Worm (Caenorhabditis elegans) whole organism, L4 larva: ENCODE data around the gene ipla-2.

Experiments used
- F44E2.7 ChIP-seq: fragments of 200-800 bp; sonication (Bioruptor generic); IDR thresholded peaks from 2 replicates; pipeline ENCODE4 v2.1.2; 2022; ENCODE audit warnings: missing genetic modification characterization, missing compliant biosample characterization
- aly-2 ChIP-seq: sonication (generic microtip); optimal IDR thresholded peaks from 2 replicates; lab custom pipeline; 2018; ENCODE audit warnings: missing biosample characterization, missing genetic modification characterization
- ceh-44 ChIP-seq: fragments of 200-800 bp; sonication (Bioruptor generic); IDR thresholded peaks from 2 replicates; pipeline ENCODE4 v1.3.6; 2022; ENCODE audit warnings: missing genetic modification reagents, missing genetic modification characterization, missing compliant biosample characterization
- daf-16 ChIP-seq, 3 experiments: sonication (generic microtip); optimal IDR thresholded peaks; 2 replicates each; lab custom pipeline; 2016 to 2017; ENCODE audit warnings: missing genetic modification characterization in 3 of 3, missing genetic modification reagents in 3 of 3, mild to moderate bottlenecking in 2 of 3, missing compliant biosample characterization in 2 of 3, missing biosample characterization in 1 of 3, moderate library complexity in 1 of 3
- daf-19 ChIP-seq: fragments of 200-800 bp; sonication (Bioruptor generic); conservative IDR thresholded peaks from 2 replicates; pipeline ENCODE4 v1.3.6; 2022; ENCODE audit warnings: missing genetic modification characterization, missing compliant biosample characterization
- dmd-6 ChIP-seq: fragments of 200-800 bp; sonication (Bioruptor generic); IDR thresholded peaks from 2 replicates; pipeline ENCODE4 v1.3.6; 2022; ENCODE audit warnings: missing genetic modification reagents, missing genetic modification characterization, missing compliant biosample characterization
- duxl-1 ChIP-seq: sonication (generic microtip); optimal IDR thresholded peaks from 2 replicates; lab custom pipeline; 2016; ENCODE audit warnings: mild to moderate bottlenecking, missing genetic modification characterization, moderate library complexity, missing compliant biosample characterization; ENCODE audit not compliant: poor library complexity
- fkh-10 ChIP-seq: fragments of 150-350 bp; optimal IDR thresholded peaks from 2 replicates; lab custom pipeline; 2014; ENCODE audit warnings: missing biosample characterization, missing genetic modification reagents, missing genetic modification characterization
- fos-1 ChIP-seq: fragments of 150-350 bp; optimal IDR thresholded peaks from 2 replicates; lab custom pipeline; 2014; ENCODE audit warnings: missing biosample characterization, missing genetic modification characterization
- hlh-30 ChIP-seq: sonication (generic microtip); optimal IDR thresholded peaks from 2 replicates; lab custom pipeline; 2017; ENCODE audit warnings: antibody characterized with exemption, mild to moderate bottlenecking, missing genetic modification characterization, missing compliant biosample characterization; ENCODE audit not compliant: insufficient read depth
- jun-1 ChIP-seq: fragments of 150-350 bp; optimal IDR thresholded peaks from 2 replicates; lab custom pipeline; 2014; ENCODE audit warnings: missing biosample characterization, missing genetic modification reagents, missing genetic modification characterization
- lir-3 ChIP-seq: sonication (generic microtip); optimal IDR thresholded peaks from 2 replicates; lab custom pipeline; 2016; ENCODE audit warnings: mild to moderate bottlenecking, missing genetic modification characterization, missing compliant biosample characterization
- nhr-237 ChIP-seq: sonication (generic microtip); optimal IDR thresholded peaks from 2 replicates; lab custom pipeline; 2017; ENCODE audit warnings: missing biosample characterization, missing genetic modification characterization
- unc-39 ChIP-seq: sonication (generic microtip); optimal IDR thresholded peaks from 2 replicates; lab custom pipeline; 2017; ENCODE audit warnings: missing biosample characterization, missing genetic modification characterization

ce11 chrX:9848214-9848789 lies 10.5 kb upstream of the ipla-2 start:
- TF ChIP-seq nhr-237 (no peak), dmd-6 (GFP tag; lab: Robert Waterston, UW) (no peak), F44E2.7 (GFP tag; lab: Robert Waterston, UW) (no peak), daf-16 (GFP tag; optimal IDR thresholded peaks at IDR 0.05; lab: Kevin White, UChicago) (no peak), daf-16 (tag; optimal IDR thresholded peaks at IDR 0.05; lab: Kevin White, UChicago) (no peak), duxl-1 (tag; lab: Kevin White, UChicago) (no peak), aly-2 (tag; lab: Kevin White, UChicago) (no peak), daf-19 (GFP tag; lab: Robert Waterston, UW) (no peak), ceh-44 (no peak), jun-1 (no peak), hlh-30 (tag; lab: Kevin White, UChicago) (no peak), unc-39 (tag; lab: Kevin White, UChicago) (no peak), fkh-10 (GFP tag; lab: Kevin White, UChicago) (no peak), fos-1 (tag; lab: Kevin White, UChicago) (no peak), lir-3 (tag; lab: Kevin White, UChicago) (no peak)
